Fruit fly (Drosophila melanogaster) whole organism, embryonic: ENCODE data around the gene CG32026.

Experiments
- Adf1 ChIP-seq: fragments of 200-800 bp; sonication (Bioruptor generic); IDR thresholded peaks from 2 replicates; pipeline ENCODE4 v1.3.6; 2022; ENCODE audit warnings: missing biosample characterization, missing genetic modification characterization
- Awh ChIP-seq: fragments of 200-800 bp; sonication (Bioruptor generic); IDR thresholded peaks from 2 replicates; pipeline ENCODE4, ENCODE4 v1.3.6; 2022; ENCODE audit warnings: missing biosample characterization, missing genetic modification characterization
- CG10267 ChIP-seq: fragments of 200-800 bp; sonication (Bioruptor generic); optimal IDR thresholded peaks from 2 replicates; lab custom pipeline; 2018; ENCODE audit warnings: missing biosample characterization, mild to moderate bottlenecking, missing genetic modification characterization, moderate library complexity
- CG10321 ChIP-seq: fragments of 200-800 bp; sonication (Bioruptor generic); IDR thresholded peaks from 2 replicates; pipeline ENCODE4 v1.3.6; 2022; ENCODE audit warnings: missing biosample characterization, missing genetic modification characterization
- CG10366 ChIP-seq: fragments of 200-800 bp; sonication (Bioruptor generic); IDR thresholded peaks from 2 replicates; pipeline ENCODE4 v1.3.6; 2022; ENCODE audit warnings: missing biosample characterization, missing genetic modification characterization
- CG11398 ChIP-seq: fragments of 200-800 bp; sonication (Bioruptor generic); optimal IDR thresholded peaks from 2 replicates; lab custom pipeline; 2016; ENCODE audit warnings: missing biosample characterization, missing genetic modification characterization
- CG12104 ChIP-seq: fragments of 200-800 bp; sonication (Bioruptor generic); optimal IDR thresholded peaks from 3 replicates; lab custom pipeline; 2016; ENCODE audit warnings: missing biosample characterization, missing genetic modification characterization
- CG13775 ChIP-seq: fragments of 200-800 bp; sonication (Bioruptor generic); optimal IDR thresholded peaks from 3 replicates; lab custom pipeline; 2017; ENCODE audit warnings: missing biosample characterization, mild to moderate bottlenecking, missing genetic modification characterization
- CG14860 ChIP-seq: fragments of 200-800 bp; sonication (Bioruptor generic); IDR thresholded peaks from 3 replicates; pipeline ENCODE4 v1.3.6; 2022; ENCODE audit warnings: missing biosample characterization, missing genetic modification characterization; ENCODE audit not compliant: partially characterized antibody
- CG1603 ChIP-seq: fragments of 200-800 bp; sonication (Bioruptor generic); optimal IDR thresholded peaks from 2 replicates; lab custom pipeline; 2019; ENCODE audit warnings: missing biosample characterization, mild to moderate bottlenecking, missing genetic modification characterization, moderate library complexity
- CG17802 ChIP-seq: fragments of 200-800 bp; sonication (Bioruptor generic); optimal IDR thresholded peaks from 2 replicates; lab custom pipeline; 2018; ENCODE audit warnings: missing biosample characterization, mild to moderate bottlenecking, missing genetic modification characterization, moderate library complexity
- CG18011 ChIP-seq: fragments of 200-800 bp; sonication (Bioruptor generic); optimal IDR thresholded peaks from 2 replicates; lab custom pipeline; 2017; ENCODE audit warnings: missing biosample characterization, missing genetic modification characterization, mild to moderate bottlenecking, moderate library complexity, missing genotype
- CG2199 ChIP-seq: fragments of 200-800 bp; sonication (Bioruptor generic); IDR thresholded peaks from 3 replicates; pipeline ENCODE4 v1.3.6; 2022; ENCODE audit warnings: missing biosample characterization, missing genetic modification characterization
- CG2202 ChIP-seq: fragments of 200-800 bp; sonication (Bioruptor generic); optimal IDR thresholded peaks from 2 replicates; lab custom pipeline; 2018; ENCODE audit warnings: missing biosample characterization, mild to moderate bottlenecking, missing genetic modification characterization
- CG6254 ChIP-seq: fragments of 200-800 bp; sonication (Bioruptor generic); optimal IDR thresholded peaks from 3 replicates; lab custom pipeline; 2017; ENCODE audit warnings: mild to moderate bottlenecking, missing biosample characterization, missing genetic modification reagents, missing genetic modification characterization
- CG6765 ChIP-seq: fragments of 200-800 bp; sonication (Bioruptor generic); optimal IDR thresholded peaks from 3 replicates; lab custom pipeline; 2017; ENCODE audit warnings: missing biosample characterization, mild to moderate bottlenecking, missing genetic modification characterization
- CG8388 ChIP-seq: fragments of 200-800 bp; sonication (Bioruptor generic); optimal IDR thresholded peaks from 2 replicates; lab custom pipeline; 2019; ENCODE audit warnings: missing biosample characterization, mild to moderate bottlenecking, missing genetic modification characterization, moderate library complexity
- CG9609 ChIP-seq: fragments of 200-800 bp; sonication (Bioruptor generic); optimal IDR thresholded peaks from 3 replicates; lab custom pipeline; 2016; ENCODE audit warnings: missing biosample characterization, missing genetic modification characterization
- CG9727 ChIP-seq: fragments of 200-800 bp; sonication (Bioruptor generic); optimal IDR thresholded peaks from 3 replicates; lab custom pipeline; 2017; ENCODE audit warnings: missing biosample characterization, mild to moderate bottlenecking, missing genetic modification characterization
- CHES-1-like ChIP-seq: fragments of 200-800 bp; sonication (Bioruptor generic); optimal IDR thresholded peaks from 2 replicates; lab custom pipeline; 2016; ENCODE audit warnings: missing biosample characterization, missing genetic modification characterization
- Drgx ChIP-seq: fragments of 200-800 bp; sonication (Bioruptor generic); IDR thresholded peaks from 2 replicates; pipeline ENCODE4 v1.3.6; 2022; ENCODE audit warnings: missing biosample characterization, missing genetic modification characterization
- Hr3 ChIP-seq: fragments of 200-800 bp; sonication (Bioruptor generic); optimal IDR thresholded peaks from 3 replicates; lab custom pipeline; 2016; ENCODE audit warnings: missing biosample characterization, missing genetic modification characterization
- Kr ChIP-seq: fragments of 200-800 bp; sonication (Bioruptor generic); optimal IDR thresholded peaks from 2 replicates; lab custom pipeline; 2017; ENCODE audit warnings: missing biosample characterization, mild to moderate bottlenecking, missing genetic modification characterization
- Med ChIP-seq: fragments of 200-800 bp; sonication (Bioruptor generic); peaks from one replicate; lab custom pipeline; 2016; ENCODE audit warnings: missing biosample characterization, missing genetic modification characterization, mild to moderate bottlenecking, inconsistent platforms, moderate library complexity
- Spps ChIP-seq: fragments of 200-800 bp; sonication (Bioruptor generic); optimal IDR thresholded peaks from 2 replicates; lab custom pipeline; 2018; ENCODE audit warnings: missing biosample characterization, mild to moderate bottlenecking, missing genetic modification characterization
- Tbp ChIP-seq: fragments of >200 bp; optimal IDR thresholded peaks from 2 replicates; lab custom pipeline; 2018; ENCODE audit warnings: missing biosample characterization, missing genetic modification characterization
- aop ChIP-seq: fragments of 200-800 bp; sonication (Bioruptor generic); IDR thresholded peaks from 2 replicates; pipeline ENCODE4 v1.3.6; 2022; ENCODE audit warnings: missing biosample characterization, missing genetic modification characterization
- ara ChIP-seq: fragments of 200-800 bp; sonication (Bioruptor generic); IDR thresholded peaks from 2 replicates; pipeline ENCODE4 v1.3.6; 2022; ENCODE audit warnings: missing biosample characterization, missing genetic modification characterization
- bowl ChIP-seq: fragments of 200-800 bp; sonication (Bioruptor generic); IDR thresholded peaks from 2 replicates; pipeline ENCODE4 v1.3.6; 2022; ENCODE audit warnings: missing biosample characterization, missing genetic modification characterization
- bsh ChIP-seq, 2 experiments: fragments of 200-800 bp; sonication (Bioruptor generic); optimal IDR thresholded peaks; 2 replicates each; lab custom pipeline; 2017 to 2018; ENCODE audit warnings: mild to moderate bottlenecking in 2 of 2, missing biosample characterization in 2 of 2, missing genetic modification characterization in 2 of 2, moderate library complexity in 1 of 2
- cg ChIP-seq: fragments of 200-800 bp; sonication (Bioruptor generic); optimal IDR thresholded peaks from 3 replicates; lab custom pipeline; 2019; ENCODE audit warnings: missing biosample characterization, mild to moderate bottlenecking, missing genetic modification characterization, moderate library complexity
- corto ChIP-seq: fragments of 200-800 bp; sonication (Bioruptor generic); optimal IDR thresholded peaks from 2 replicates; lab custom pipeline; 2016; ENCODE audit warnings: missing biosample characterization, mild to moderate bottlenecking, missing genetic modification characterization, moderate library complexity
- crol ChIP-seq: fragments of 200-800 bp; sonication (Bioruptor generic); IDR thresholded peaks from 2 replicates; pipeline ENCODE4 v1.3.6; 2022; ENCODE audit warnings: missing biosample characterization, missing genetic modification characterization
- crp ChIP-seq, 2 experiments: fragments of 200-800 bp; sonication (Bioruptor generic); optimal IDR thresholded peaks; 2 replicates in 1 of 2; 3 replicates in 1 of 2; lab custom pipeline; 2017; ENCODE audit warnings: missing biosample characterization in 2 of 2, missing genetic modification characterization in 2 of 2, mild to moderate bottlenecking in 1 of 2, moderate library complexity in 1 of 2
- eve ChIP-seq, 2 experiments: fragments of >200 bp; optimal IDR thresholded peaks; 2 replicates each; lab custom pipeline; 2017; ENCODE audit warnings: missing biosample characterization in 2 of 2, missing genetic modification characterization in 2 of 2
- h ChIP-seq: fragments of >200 bp; optimal IDR thresholded peaks from 2 replicates; lab custom pipeline; 2017
- ind ChIP-seq: fragments of 200-800 bp; sonication (Bioruptor generic); optimal IDR thresholded peaks from 3 replicates; lab custom pipeline; 2016; ENCODE audit warnings: missing biosample characterization, missing genetic modification characterization
- ken ChIP-seq: fragments of 200-800 bp; sonication (Bioruptor generic); IDR thresholded peaks from 3 replicates; pipeline ENCODE4 v1.3.6; 2022; ENCODE audit warnings: missing biosample characterization, missing genetic modification characterization
- mld ChIP-seq: fragments of 200-800 bp; sonication (Bioruptor generic); IDR thresholded peaks from 3 replicates; pipeline ENCODE4 v1.3.6; 2022; ENCODE audit warnings: missing biosample characterization, missing genetic modification characterization; ENCODE audit not compliant: partially characterized antibody
- nau ChIP-seq: fragments of 200-800 bp; sonication (Bioruptor generic); optimal IDR thresholded peaks from 3 replicates; lab custom pipeline; 2017; ENCODE audit warnings: missing biosample characterization, mild to moderate bottlenecking, missing genetic modification characterization, missing genetic modification reagents
- nom ChIP-seq: fragments of 200-800 bp; sonication (Bioruptor generic); optimal IDR thresholded peaks from 2 replicates; lab custom pipeline; 2017; ENCODE audit warnings: missing biosample characterization, missing genetic modification characterization, mild to moderate bottlenecking, moderate library complexity, missing genetic modification reagents
- pho ChIP-seq: fragments of 200-800 bp; sonication (Bioruptor generic); optimal IDR thresholded peaks from 2 replicates; lab custom pipeline; 2016; ENCODE audit warnings: missing biosample characterization, missing genetic modification characterization
- sqz ChIP-seq: fragments of 200-800 bp; sonication (Bioruptor generic); optimal IDR thresholded peaks from 3 replicates; lab custom pipeline; 2018; ENCODE audit warnings: missing biosample characterization, mild to moderate bottlenecking, missing genetic modification characterization
- tap ChIP-seq: fragments of 200-800 bp; optimal IDR thresholded peaks from 3 replicates; lab custom pipeline; 2019; ENCODE audit warnings: missing biosample characterization, mild to moderate bottlenecking, missing genetic modification characterization, moderate library complexity
- trem ChIP-seq: fragments of 200-800 bp; optimal IDR thresholded peaks from 3 replicates; lab custom pipeline; 2019; ENCODE audit warnings: missing biosample characterization, mild to moderate bottlenecking, missing genetic modification characterization, moderate library complexity
- trh ChIP-seq: fragments of 200-800 bp; sonication (Bioruptor generic); optimal IDR thresholded peaks from 2 replicates; lab custom pipeline; 2016; ENCODE audit warnings: missing biosample characterization, missing genetic modification characterization
- twi ChIP-seq: fragments of 200-800 bp; optimal IDR thresholded peaks from 2 replicates; lab custom pipeline; 2019; ENCODE audit warnings: missing biosample characterization, mild to moderate bottlenecking, missing genetic modification characterization, moderate library complexity
- zfh2 ChIP-seq: fragments of 200-800 bp; sonication (Bioruptor generic); optimal IDR thresholded peaks from 2 replicates; lab custom pipeline; 2016; ENCODE audit warnings: missing biosample characterization, missing genetic modification characterization

The CG32026 gene

DNA sequence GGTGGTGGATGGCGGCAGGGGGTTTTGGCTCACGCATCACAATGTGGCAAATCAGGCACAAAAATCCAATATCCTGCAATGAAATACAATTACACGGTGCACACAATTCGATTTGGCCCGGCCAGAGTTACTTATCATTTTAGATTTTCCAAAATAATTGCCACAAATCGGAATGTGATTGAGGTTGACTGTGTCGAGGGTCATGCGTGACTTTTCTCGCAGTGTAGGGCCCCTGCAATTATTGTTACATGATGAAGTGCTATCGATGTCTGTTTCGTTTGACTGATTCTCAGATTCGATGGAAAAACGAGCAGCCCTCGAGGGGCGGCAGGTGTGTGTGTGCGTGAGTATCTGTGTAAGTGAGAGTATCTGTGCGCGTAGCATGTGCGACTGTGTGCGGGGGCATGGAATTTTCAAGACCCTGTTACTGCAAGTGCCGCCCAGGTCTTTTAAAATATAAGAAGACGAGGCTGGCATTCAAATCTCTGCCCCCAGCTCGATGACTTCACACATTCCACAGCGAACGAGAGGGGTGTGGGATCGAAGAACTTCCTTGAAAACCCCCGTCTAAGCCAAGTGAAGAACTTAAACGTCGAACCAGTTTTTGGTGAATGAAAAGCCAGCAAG is 11.7 kb upstream of the CG32026 start (continued):
- no peak for TF ChIP-seq zfh2 (GFP tag; lab: Kevin White, UChicago)
- TF ChIP-seq twi: no peak
- TF ChIP-seq Tbp (GFP tag; lab: Kevin White, UChicago): no peak
- no peak for TF ChIP-seq h (lab: Kevin White, UChicago)
- no peak for TF ChIP-seq crp (GFP tag; optimal IDR thresholded peaks at IDR 0.05; lab: Kevin White, UChicago)
- TF ChIP-seq ind (GFP tag; lab: Kevin White, UChicago): no peak
- no peak for TF ChIP-seq Awh (GFP tag; lab: Robert Waterston, UW)
- no peak for TF ChIP-seq ara
- no peak for TF ChIP-seq aop
- TF ChIP-seq CG12104 (GFP tag; lab: Kevin White, UChicago): no peak
- peak; percentile 10 for TF ChIP-seq CG1603
- TF ChIP-seq, all 482 proteins: peak for 11

DNA sequence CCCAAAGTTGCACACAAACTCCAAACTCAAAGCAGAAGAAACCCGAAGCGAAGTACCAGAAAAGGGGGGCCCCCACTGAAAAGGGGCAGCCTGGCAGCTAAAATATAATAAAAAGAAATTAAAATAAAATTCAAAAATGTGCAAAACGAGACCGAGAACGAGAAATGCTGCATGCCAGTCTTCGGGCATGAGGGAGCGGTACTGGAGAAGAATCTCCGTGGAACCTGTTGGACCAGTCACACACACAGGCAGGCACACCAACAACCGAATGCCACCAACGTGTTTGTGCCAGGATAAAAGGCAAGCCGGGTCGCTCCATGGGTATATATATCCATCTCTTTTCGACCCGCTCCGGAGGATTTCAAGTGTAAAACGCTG is 11.2 kb upstream of the CG32026 start:
- no peak for TF ChIP-seq CG18011 (GFP tag; lab: Kevin White, UChicago)
- peak in 1 of 2 experiments; percentile 15 for TF ChIP-seq bsh (GFP tag; optimal IDR thresholded peaks at IDR 0.05; lab: Kevin White, UChicago)
- TF ChIP-seq nom (GFP tag; lab: Kevin White, UChicago): peak; percentile 41
- TF ChIP-seq CG10321: 0 out of 2 replicates have a peak, but pooled peaks have one; percentile 12
- peak; percentile 30 for TF ChIP-seq corto

DNA sequence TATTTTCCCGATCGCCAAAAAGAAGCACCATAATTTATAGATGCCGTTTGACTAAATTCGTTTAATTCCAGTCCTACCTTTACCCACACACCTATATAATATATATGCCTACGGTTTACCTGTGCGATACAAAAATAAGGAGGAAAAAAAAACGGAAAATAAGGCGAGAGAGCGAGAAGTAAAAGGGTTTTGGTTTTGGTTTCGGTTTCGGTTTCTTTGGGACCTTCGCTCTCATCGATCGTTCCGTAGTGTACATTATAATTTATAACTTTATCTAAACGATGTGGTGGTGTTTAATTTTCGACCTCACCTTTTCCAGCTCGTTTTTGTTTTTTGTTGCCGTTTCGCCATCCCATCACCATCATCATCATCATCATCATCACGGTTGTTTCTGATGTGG is 10.7 kb upstream of the CG32026 start:
- TF ChIP-seq Kr (peak; percentile 33), CG6765 (no peak), trh (GFP tag; lab: Kevin White, UChicago) (no peak), eve (GFP tag; optimal IDR thresholded peaks at IDR 0.05; lab: Kevin White, UChicago) (peak in 1 of 2 experiments; percentile 47), CG11398 (GFP tag; lab: Kevin White, UChicago) (no peak), sqz (GFP tag; lab: Kevin White, UChicago) (peak; percentile 9), corto (peak; percentile 41), CG9609 (GFP tag; lab: Kevin White, UChicago) (no peak), Med (GFP tag; lab: Kevin White, UChicago) (peak; percentile 31), trem (tag; lab: Kevin White, UChicago) (no peak), Adf1 (GFP tag; lab: Robert Waterston, UW) (no peak), CG8388 (GFP tag; lab: Kevin White, UChicago) (peak; percentile 1), cg (GFP tag; lab: Kevin White, UChicago) (peak; percentile 1), CG10366 (GFP tag; lab: Robert Waterston, UW) (no peak), CG6254 (GFP tag; lab: Kevin White, UChicago) (no peak), Hr3 (GFP tag; lab: Kevin White, UChicago) (no peak), CG14860 (GFP tag; lab: Robert Waterston, UW) (no peak), CHES-1-like (no peak), CG2202 (tag; lab: Kevin White, UChicago) (no peak), Spps (tag; lab: Kevin White, UChicago) (no peak)
- TF ChIP-seq, all 482 proteins: peak for 7

DNA sequence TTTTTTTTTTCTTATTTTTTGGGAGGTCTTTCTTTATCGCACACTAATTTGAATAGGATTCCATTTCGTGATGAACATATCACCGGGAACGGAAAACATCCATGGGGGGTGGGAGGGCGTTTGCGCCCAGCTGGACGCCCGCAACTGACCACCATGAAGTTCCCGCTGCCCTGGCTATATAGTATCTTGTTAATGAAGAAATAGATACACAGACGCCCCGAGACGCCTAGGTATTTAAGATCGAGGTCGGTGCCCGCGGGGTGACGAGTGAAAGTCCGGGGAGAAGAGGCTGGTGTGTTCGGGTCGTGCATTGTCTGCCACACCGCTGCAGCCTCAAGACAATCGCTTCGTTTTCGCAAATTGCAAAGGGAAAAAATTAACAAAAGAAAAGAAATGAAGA is 10.2 kb upstream of the CG32026 start:
- no peak for TF ChIP-seq CG2199 (GFP tag; lab: Robert Waterston, UW)
- no peak for TF ChIP-seq CG13775 (GFP tag; lab: Kevin White, UChicago)
- TF ChIP-seq Drgx (GFP tag; lab: Robert Waterston, UW): no peak
- TF ChIP-seq crol (GFP tag; lab: Robert Waterston, UW): peak; percentile 22; the same call in 1 of the 2 replicates
- no peak for TF ChIP-seq ken
- TF ChIP-seq mld (GFP tag; lab: Robert Waterston, UW): no peak
- TF ChIP-seq ara: no peak
- TF ChIP-seq pho (GFP tag; lab: Kevin White, UChicago): no peak
- TF ChIP-seq nau (GFP tag; lab: Kevin White, UChicago): no peak
- TF ChIP-seq tap (tag; lab: Kevin White, UChicago): no peak
- no peak for TF ChIP-seq CG9727 (GFP tag; lab: Kevin White, UChicago)
- TF ChIP-seq CG10267 (tag; lab: Kevin White, UChicago): no peak
- peak; percentile 13 for TF ChIP-seq CG17802
- no peak for TF ChIP-seq bowl (GFP tag; lab: Robert Waterston, UW)
